Worm (Caenorhabditis elegans): ENCODE data around the gene lgx-1.

Gene lgx-1

DNA sequence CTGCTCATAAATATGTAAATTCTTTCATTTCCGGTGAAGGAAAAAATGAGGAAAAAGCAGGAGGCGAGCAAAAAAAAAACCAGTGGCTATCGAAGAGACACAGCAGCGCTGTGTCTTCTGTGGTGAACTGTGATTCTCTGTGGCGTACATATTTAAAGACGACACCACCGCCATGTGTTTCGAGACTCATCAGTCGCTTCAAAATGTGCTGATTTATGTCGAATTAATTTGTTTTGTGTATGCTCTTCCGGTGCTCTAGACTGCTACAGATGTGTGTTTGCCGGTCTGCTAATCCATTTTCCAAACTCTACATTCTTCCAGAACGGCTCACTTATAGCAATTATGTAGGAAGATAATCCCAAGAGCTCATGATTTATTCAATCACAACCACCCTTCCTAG, 27.2 kb upstream of the lgx-1 start:
- TF ChIP-seq nhr-6 (tag; optimal IDR thresholded peaks at IDR 0.05) (no peak), aly-2 (tag; optimal IDR thresholded peaks at IDR 0.05) (no peak), unc-55 (GFP tag; optimal IDR thresholded peaks at IDR 0.05) (no peak), skn-1 (tag; optimal IDR thresholded peaks at IDR 0.05) (no peak), fos-1 (tag; optimal IDR thresholded peaks at IDR 0.05) (no peak), lin-11 (tag; optimal IDR thresholded peaks at IDR 0.05) (no peak), mbf-1 (tag; optimal IDR thresholded peaks at IDR 0.05) (no peak), ceh-16 (tag; optimal IDR thresholded peaks at IDR 0.05) (no peak), elt-3 (tag; optimal IDR thresholded peaks at IDR 0.05) (no peak)

DNA sequence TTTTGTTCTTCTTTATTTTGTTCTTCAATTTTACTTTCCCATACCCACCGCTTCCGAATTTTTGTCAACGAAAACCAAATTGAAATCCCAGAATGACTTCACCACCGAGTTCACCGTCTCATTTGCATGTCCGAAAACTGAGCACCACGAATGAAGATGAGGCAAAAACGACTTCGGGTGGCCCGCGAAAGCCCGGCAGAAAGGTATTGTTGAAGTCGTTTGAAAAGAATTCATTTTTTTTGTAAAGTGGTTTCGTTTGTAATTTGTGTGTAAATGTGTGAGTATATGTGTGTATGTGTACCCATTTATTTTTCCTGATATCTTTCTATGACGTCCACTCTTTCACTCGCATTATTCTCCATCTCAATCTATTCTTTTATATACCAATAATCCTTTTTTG, 19.6 kb upstream of the lgx-1 start, which contains the start of gene C38C5.1:
Gene C38C5.1 (plus strand): TSS at position 90 of the 400 bp plus-strand sequence.
- TF ChIP-seq crh-2 (tag; optimal IDR thresholded peaks at IDR 0.05) = no peak
- no peak for TF ChIP-seq lin-11 (tag; optimal IDR thresholded peaks at IDR 0.05)
- no peak for TF ChIP-seq C34F6.9 (tag; optimal IDR thresholded peaks at IDR 0.05)
- TF ChIP-seq nhr-6 (tag; optimal IDR thresholded peaks at IDR 0.05) = no peak
- no peak for TF ChIP-seq nhr-23 (tag; optimal IDR thresholded peaks at IDR 0.05)
- TF ChIP-seq snpc-4 (tag; optimal IDR thresholded peaks at IDR 0.05) = no peak
- TF ChIP-seq sma-3 (GFP tag; optimal IDR thresholded peaks at IDR 0.05) = no peak
- TF ChIP-seq lin-39 (tag; optimal IDR thresholded peaks at IDR 0.05) = no peak
- no peak for TF ChIP-seq nhr-11 (tag; optimal IDR thresholded peaks at IDR 0.05)
- no peak for TF ChIP-seq ama-1 (optimal IDR thresholded peaks at IDR 0.05)
- no peak for TF ChIP-seq lin-13 (GFP tag; optimal IDR thresholded peaks at IDR 0.05)

DNA sequence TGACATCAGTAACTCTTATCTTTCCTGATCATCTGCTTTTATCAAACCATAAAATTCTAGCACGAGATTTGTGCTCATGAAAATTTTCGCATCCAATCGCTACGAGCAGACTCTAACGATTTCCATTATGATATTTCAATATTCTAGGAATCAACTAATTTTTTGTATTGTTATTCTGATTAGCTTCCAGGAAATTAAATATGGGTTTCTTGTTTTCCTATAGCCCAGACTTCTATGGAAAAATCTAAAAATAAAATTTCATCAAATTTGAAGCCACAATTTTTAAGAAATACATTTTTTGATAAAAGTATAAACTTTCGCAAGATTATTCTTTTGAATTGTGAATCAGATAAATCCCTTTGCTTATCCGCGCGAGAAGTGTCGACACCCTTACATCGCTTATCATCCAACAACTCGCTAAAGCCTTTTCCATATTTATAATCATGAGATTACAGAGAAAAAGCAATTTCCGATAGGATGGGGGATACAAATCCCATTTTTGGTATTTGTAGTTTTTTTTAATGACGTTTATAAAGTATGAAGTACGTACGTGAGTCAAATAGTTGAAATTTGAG, 16.8 kb upstream of the lgx-1 start:
- no peak for TF ChIP-seq mbf-1 (tag; optimal IDR thresholded peaks at IDR 0.05)
- no peak for TF ChIP-seq sem-4 (tag; optimal IDR thresholded peaks at IDR 0.05)
- no peak for TF ChIP-seq lin-13 (GFP tag; optimal IDR thresholded peaks at IDR 0.05)
- no peak for TF ChIP-seq skn-1 (tag; optimal IDR thresholded peaks at IDR 0.05)
- no peak for TF ChIP-seq elt-3 (tag; optimal IDR thresholded peaks at IDR 0.05)
- no peak for TF ChIP-seq ztf-4 (tag; optimal IDR thresholded peaks at IDR 0.05)
- TF ChIP-seq unc-62 (GFP tag; optimal IDR thresholded peaks at IDR 0.05) = no peak
- no peak for TF ChIP-seq nhr-129 (tag; optimal IDR thresholded peaks at IDR 0.05)

DNA sequence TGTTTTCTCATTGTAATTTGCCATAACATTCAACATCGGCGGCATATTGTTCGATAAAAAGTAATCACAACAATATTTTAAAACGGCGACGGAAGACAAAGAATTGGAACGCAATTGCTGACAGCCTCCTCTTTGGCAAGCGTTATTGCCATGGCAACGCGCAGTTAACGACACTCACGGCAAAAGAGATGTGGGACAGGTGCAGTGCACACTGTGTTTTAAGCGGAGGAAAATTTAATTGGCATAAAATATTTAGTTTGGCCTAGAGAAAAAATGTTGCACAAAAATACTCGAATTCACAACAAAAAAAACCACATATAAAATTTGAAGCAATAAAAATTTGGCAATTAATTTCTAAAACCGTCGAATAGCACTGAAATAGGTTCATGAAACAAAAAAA, 14.3 kb upstream of the lgx-1 start, which contains the start of gene ifta-1:
Gene ifta-1 (minus strand): TSS at position 101 of the 400 bp plus-strand sequence.
- TF ChIP-seq lin-11 (tag; optimal IDR thresholded peaks at IDR 0.05) (peak; percentile 6), elt-1 (tag; optimal IDR thresholded peaks at IDR 0.05) (no peak), ztf-4 (tag; optimal IDR thresholded peaks at IDR 0.05) (no peak)

DNA sequence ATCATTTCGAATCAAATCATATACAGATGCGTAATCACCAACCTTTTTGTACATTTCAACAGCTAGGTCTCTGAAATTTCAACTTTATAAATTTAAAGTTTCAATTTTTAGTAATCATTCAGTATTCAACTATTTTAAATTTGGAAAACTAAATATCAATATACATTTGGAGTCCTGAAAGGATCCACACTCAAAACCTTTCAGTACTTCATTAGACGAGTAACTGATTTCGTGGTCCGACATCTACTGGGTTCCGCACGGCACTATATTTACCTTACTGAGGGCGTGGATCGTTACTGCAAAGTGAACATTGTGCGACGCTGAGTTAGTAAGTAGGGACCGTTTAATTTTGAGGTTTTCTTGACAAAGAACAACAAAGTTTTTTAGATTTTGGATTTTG, 9.5 kb upstream of the lgx-1 start:
- TF ChIP-seq ztf-4 (tag; optimal IDR thresholded peaks at IDR 0.05) (no peak), lsy-2 (tag; optimal IDR thresholded peaks at IDR 0.05) (no peak), elt-1 (tag; optimal IDR thresholded peaks at IDR 0.05) (no peak), C34F6.9 (tag; optimal IDR thresholded peaks at IDR 0.05) (no peak), nhr-23 (tag; optimal IDR thresholded peaks at IDR 0.05) (no peak), R02D3.7 (tag; optimal IDR thresholded peaks at IDR 0.05) (no peak), blmp-1 (tag; optimal IDR thresholded peaks at IDR 0.05; ENCODE audit: insufficient read depth) (no peak), fos-1 (tag; optimal IDR thresholded peaks at IDR 0.05) (no peak), snpc-4 (tag; optimal IDR thresholded peaks at IDR 0.05) (no peak), sma-3 (GFP tag; optimal IDR thresholded peaks at IDR 0.05) (no peak), gmeb-1 (tag; optimal IDR thresholded peaks at IDR 0.05) (no peak), ama-1 (optimal IDR thresholded peaks at IDR 0.05) (no peak), F13H6.1 (tag; optimal IDR thresholded peaks at IDR 0.05) (no peak), nhr-237 (tag; optimal IDR thresholded peaks at IDR 0.05) (no peak), zag-1 (tag; optimal IDR thresholded peaks at IDR 0.05) (no peak), lin-13 (GFP tag; optimal IDR thresholded peaks at IDR 0.05) (no peak)

DNA sequence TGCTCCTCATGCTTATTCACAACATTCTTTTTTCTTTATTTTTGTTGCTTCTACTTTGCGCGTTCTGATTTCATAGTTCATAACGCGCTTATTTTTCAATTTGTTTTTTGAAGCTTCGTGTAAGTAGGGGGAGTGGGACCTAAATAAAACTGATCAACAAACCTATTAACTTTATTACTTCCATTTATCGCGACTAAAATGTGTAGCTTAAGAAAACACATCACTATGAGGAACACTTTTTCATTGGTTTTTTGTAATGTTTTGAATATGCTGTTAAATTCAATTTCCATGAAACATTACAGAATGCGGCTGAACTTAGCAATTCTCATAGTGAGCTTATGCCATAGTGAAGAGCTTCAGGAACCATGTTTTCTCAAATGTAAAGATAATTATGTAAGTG, 5.3 kb upstream of the lgx-1 start, which contains the start of gene C54G7.1:
Gene C54G7.1 (plus strand): TSS at position 301 of the 400 bp plus-strand sequence.
- no peak for TF ChIP-seq unc-55 (GFP tag; optimal IDR thresholded peaks at IDR 0.05)
- no peak for TF ChIP-seq ama-1 (optimal IDR thresholded peaks at IDR 0.05)
- TF ChIP-seq nhr-12 (tag; optimal IDR thresholded peaks at IDR 0.05) = no peak
- TF ChIP-seq nhr-11 (tag; optimal IDR thresholded peaks at IDR 0.05) = no peak
- no peak for TF ChIP-seq lsy-2 (tag; optimal IDR thresholded peaks at IDR 0.05)
- TF ChIP-seq ceh-82 (tag; optimal IDR thresholded peaks at IDR 0.05) = no peak
